Worm (Caenorhabditis elegans): Measurements from ENCODE around the gene che-12.

Gene che-12

DNA sequence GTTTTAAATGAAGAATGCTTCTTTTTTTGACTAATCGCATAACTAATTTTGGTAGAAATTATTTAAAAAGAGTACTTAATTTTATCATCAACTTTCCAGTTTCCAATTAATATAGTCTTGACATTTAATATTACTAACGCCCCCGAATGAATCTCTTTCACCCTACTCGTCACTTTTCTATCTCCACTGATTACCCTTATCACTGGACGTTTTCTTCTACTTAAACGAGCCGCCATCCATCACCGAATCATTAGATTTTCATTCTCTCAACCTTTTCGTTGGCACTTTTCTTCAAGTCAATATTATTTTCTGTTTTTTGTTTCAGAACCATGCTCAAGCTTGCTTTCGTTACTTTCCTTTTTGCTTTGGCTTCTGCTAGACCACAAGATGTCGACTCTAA, 29.6 kb downstream of the che-12 start, which contains the start of gene lys-1:
Gene lys-1, plus strand, starts transcription at position 326 of the 400 bp plus-strand sequence.
- TF ChIP-seq ZK185.1 (tag; optimal IDR thresholded peaks at IDR 0.05; ENCODE audit: poor library complexity, severe bottlenecking), result peak; percentile 13
- TF ChIP-seq ceh-100 (GFP tag; IDR thresholded peaks at IDR 0.05), result no peak
- TF ChIP-seq nhr-80 (tag; optimal IDR thresholded peaks at IDR 0.05), result peak; percentile 70

DNA sequence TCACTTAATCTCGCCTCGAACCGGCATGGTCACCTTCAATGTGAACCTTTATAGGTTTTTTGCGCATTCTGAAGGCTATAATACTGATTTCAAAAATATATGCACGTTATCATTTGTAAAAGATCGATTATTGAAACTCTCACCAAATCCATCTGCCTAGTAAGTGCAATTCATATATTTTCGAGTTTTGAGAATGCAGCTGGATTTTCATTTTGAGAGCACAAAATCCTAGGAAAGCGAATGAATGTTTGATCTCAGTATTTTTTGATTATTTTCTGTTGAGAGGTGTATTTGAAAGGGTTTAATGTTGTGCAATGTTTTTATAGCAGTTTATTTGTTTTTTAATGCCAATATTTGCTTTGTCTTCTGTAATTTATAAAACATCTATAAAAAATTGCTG, 31.1 kb downstream of the che-12 start:
- TF ChIP-seq B0019.2 (GFP tag; conservative IDR thresholded peaks at IDR 0.05), result no peak
- TF ChIP-seq T07F8.4 (tag; optimal IDR thresholded peaks at IDR 0.05), result no peak
- TF ChIP-seq ama-1 (optimal IDR thresholded peaks at IDR 0.05), result no peak
- no peak for TF ChIP-seq ama-1 (GFP tag; optimal IDR thresholded peaks at IDR 0.05)
- TF ChIP-seq madf-6 (GFP tag; IDR thresholded peaks at IDR 0.05), result no peak
- no peak for TF ChIP-seq lin-40 (tag; optimal IDR thresholded peaks at IDR 0.05)

DNA sequence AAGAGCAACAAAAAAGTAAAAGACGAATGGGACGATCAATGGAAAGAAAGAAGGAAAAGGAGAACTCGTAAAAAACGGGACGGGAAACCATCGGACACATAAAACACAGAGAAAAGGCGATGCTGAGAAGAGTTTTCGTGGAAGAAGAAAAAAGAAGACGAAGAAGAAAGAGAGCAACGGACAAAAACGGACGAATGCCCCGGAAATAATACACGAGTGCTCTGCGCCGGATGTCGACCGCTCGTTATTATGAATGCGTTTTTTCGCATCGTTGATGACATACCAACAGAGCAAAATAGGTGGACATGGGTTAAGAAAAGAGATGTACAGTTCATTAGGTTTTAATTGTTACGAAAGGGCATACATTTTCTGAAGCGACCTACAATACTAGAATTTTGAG, 31.6 kb downstream of the che-12 start, which contains the start of gene Y22F5A.11:
Gene Y22F5A.11, minus strand, starts transcription at position 28 of the 400 bp plus-strand sequence.
- TF ChIP-seq mel-28 (tag; optimal IDR thresholded peaks at IDR 0.05; ENCODE audit: borderline replicate concordance) (no peak), T26A5.8 (tag; optimal IDR thresholded peaks at IDR 0.05) (no peak), B0336.3 (GFP tag; IDR thresholded peaks at IDR 0.05) (no peak), snpc-4 (GFP tag; optimal IDR thresholded peaks at IDR 0.05) (no peak), snpc-4 (tag; optimal IDR thresholded peaks at IDR 0.05) (peak in 2 of 4 experiments; percentile 2 to 68), T07F8.4 (tag; optimal IDR thresholded peaks at IDR 0.05) (no peak), ztf-26 (tag; optimal IDR thresholded peaks at IDR 0.05) (no peak), snpc-1.3 (tag; optimal IDR thresholded peaks at IDR 0.05; ENCODE audit: insufficient read depth) (no peak)

DNA sequence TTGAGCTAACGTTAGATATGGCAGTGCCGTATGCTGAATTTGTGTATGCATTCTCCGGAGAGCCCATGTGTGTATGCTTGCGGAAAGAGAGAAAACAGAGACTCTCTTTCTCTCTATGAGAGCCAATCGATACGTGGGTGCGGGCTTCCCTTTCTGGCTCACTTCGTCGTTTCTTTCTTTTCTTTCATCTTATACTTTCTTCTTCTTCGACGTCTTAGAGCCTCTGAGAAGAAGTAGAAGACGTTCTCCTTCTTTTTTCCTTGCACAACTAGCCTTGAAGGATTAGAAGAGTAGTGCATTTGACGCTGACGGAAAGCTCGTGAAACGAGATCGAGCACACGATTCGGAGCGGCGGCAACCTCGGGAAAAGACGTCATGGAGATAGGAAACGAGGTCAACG, 33.3 kb downstream of the che-12 start:
- TF ChIP-seq lin-35 (GFP tag; optimal IDR thresholded peaks at IDR 0.05) (peak in 1 of 3 experiments; percentile 45), lin-40 (tag; optimal IDR thresholded peaks at IDR 0.05) (peak; percentile 39), cebp-1 (GFP tag; IDR thresholded peaks at IDR 0.05) (0 out of 2 replicates have a peak, but pooled peaks have one; percentile 3), cebp-1 (tag; optimal IDR thresholded peaks at IDR 0.05) (peak; percentile 18), attf-5 (GFP tag; optimal IDR thresholded peaks at IDR 0.05) (peak; percentile 0), snpc-4 (GFP tag; optimal IDR thresholded peaks at IDR 0.05) (no peak), snpc-4 (tag; optimal IDR thresholded peaks at IDR 0.05) (no peak), K12H6.12 (tag; optimal IDR thresholded peaks at IDR 0.05) (peak; percentile 26)

DNA sequence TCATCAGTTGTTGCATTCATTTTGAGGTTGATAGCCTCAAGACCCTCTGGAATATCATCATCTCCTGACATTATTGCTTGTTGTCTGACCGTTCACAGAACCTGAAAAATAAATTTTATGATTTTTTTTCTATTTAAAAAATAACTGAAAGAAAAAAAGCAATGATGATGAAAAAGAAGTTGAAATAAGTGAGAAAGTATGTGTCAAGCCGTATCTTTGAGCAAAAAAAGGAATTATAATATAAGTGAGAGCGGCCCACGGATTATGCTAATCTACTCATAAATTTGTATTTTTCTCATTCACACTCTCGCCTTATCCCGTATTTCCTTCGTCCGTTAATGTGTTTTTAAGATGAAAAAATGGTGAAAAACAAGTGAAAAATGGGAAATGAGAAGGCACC, 37.0 kb downstream of the che-12 start, which contains the start of gene ric-4:
Gene ric-4, minus strand, starts transcription at position 101 of the 400 bp plus-strand sequence.
- no peak for TF ChIP-seq akir-1 (GFP tag; optimal IDR thresholded peaks at IDR 0.05)
- no peak for TF ChIP-seq ekl-4 (GFP tag; IDR thresholded peaks at IDR 0.05)
- TF ChIP-seq hmg-20 (GFP tag; IDR thresholded peaks at IDR 0.05), result no peak
- no peak for TF ChIP-seq die-1 (tag; optimal IDR thresholded peaks at IDR 0.05)

DNA sequence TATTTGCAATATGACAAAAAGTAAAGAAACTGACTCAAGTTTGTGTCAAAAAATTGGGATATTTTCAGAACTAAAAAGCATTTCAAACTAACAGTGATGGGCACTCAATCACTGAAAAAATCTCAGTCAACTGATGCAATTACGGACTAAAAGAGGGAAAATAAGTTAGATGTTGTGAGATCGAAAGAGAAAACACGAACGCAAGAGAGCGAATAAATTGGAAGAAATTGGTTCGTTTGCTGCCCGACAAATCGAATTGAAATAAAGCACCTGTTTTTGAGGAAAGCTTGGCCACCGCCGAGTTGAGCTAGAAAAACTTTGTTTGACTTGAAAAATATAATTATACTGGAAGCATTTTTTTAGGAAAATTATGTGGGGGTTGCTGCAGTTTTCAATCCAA, 41.1 kb downstream of the che-12 start:
- TF ChIP-seq snpc-4 (GFP tag; optimal IDR thresholded peaks at IDR 0.05) (no peak), snpc-4 (tag; optimal IDR thresholded peaks at IDR 0.05) (no peak), atf-7 (tag; optimal IDR thresholded peaks at IDR 0.05) (no peak), hmg-1.2 (GFP tag; IDR thresholded peaks at IDR 0.05) (no peak), snpc-3.4 (tag; optimal IDR thresholded peaks at IDR 0.05) (no peak), cebp-1 (GFP tag; IDR thresholded peaks at IDR 0.05) (no peak), cebp-1 (tag; optimal IDR thresholded peaks at IDR 0.05) (no peak), unc-130 (GFP tag; optimal IDR thresholded peaks at IDR 0.05) (no peak), ztf-6 (GFP tag; IDR thresholded peaks at IDR 0.05) (no peak), F55B11.4 (tag; optimal IDR thresholded peaks at IDR 0.05; ENCODE audit: borderline replicate concordance, insufficient read depth) (no peak), lir-1 (GFP tag; conservative IDR thresholded peaks at IDR 0.05) (no peak), somi-1 (GFP tag; optimal IDR thresholded peaks at IDR 0.05) (no peak), rec-8 (tag; optimal IDR thresholded peaks at IDR 0.05) (no peak)

All from whole organism, young adult.